Fruit fly (Drosophila melanogaster) whole organism, embryonic: ENCODE measurements around the gene RpL24-like.

Experiments
- Antp ChIP-seq: fragments of 200-800 bp; sonication (Bioruptor generic); optimal IDR thresholded peaks from 3 replicates; lab custom pipeline; 2016; ENCODE audit warnings: missing biosample characterization, missing genetic modification characterization
- Atf3 ChIP-seq: fragments of 200-800 bp; sonication (Bioruptor generic); optimal IDR thresholded peaks from 3 replicates; lab custom pipeline; 2016; ENCODE audit warnings: missing biosample characterization, missing genetic modification characterization
- Bteb2 ChIP-seq: fragments of 200-800 bp; sonication (Bioruptor generic); optimal IDR thresholded peaks from 2 replicates; lab custom pipeline; 2016; ENCODE audit warnings: missing biosample characterization, missing genetic modification characterization
- CG10147 ChIP-seq: fragments of 200-800 bp; sonication (Bioruptor generic); optimal IDR thresholded peaks from 2 replicates; lab custom pipeline; 2019; ENCODE audit warnings: missing biosample characterization, mild to moderate bottlenecking, missing genetic modification characterization, moderate library complexity
- CG10366 ChIP-seq: fragments of 200-800 bp; sonication (Bioruptor generic); IDR thresholded peaks from 2 replicates; pipeline ENCODE4 v1.3.6; 2022; ENCODE audit warnings: missing biosample characterization, missing genetic modification characterization
- CG11456 ChIP-seq: fragments of 200-800 bp; sonication (Bioruptor generic); IDR thresholded peaks from 3 replicates; pipeline ENCODE4 v1.3.6; 2022; ENCODE audit warnings: missing biosample characterization, missing genetic modification characterization
- CG12769 ChIP-seq: fragments of 200-800 bp; sonication (Bioruptor generic); optimal IDR thresholded peaks from 2 replicates; lab custom pipeline; 2019; ENCODE audit warnings: missing biosample characterization, mild to moderate bottlenecking, missing genetic modification characterization, moderate library complexity
- CG13775 ChIP-seq: fragments of 200-800 bp; sonication (Bioruptor generic); optimal IDR thresholded peaks from 3 replicates; lab custom pipeline; 2017; ENCODE audit warnings: missing biosample characterization, mild to moderate bottlenecking, missing genetic modification characterization
- CG1603 ChIP-seq: fragments of 200-800 bp; sonication (Bioruptor generic); optimal IDR thresholded peaks from 2 replicates; lab custom pipeline; 2019; ENCODE audit warnings: missing biosample characterization, mild to moderate bottlenecking, missing genetic modification characterization, moderate library complexity
- CG17328 ChIP-seq: fragments of 200-800 bp; sonication (Bioruptor generic); IDR thresholded peaks from 2 replicates; pipeline ENCODE4 v1.3.6; 2022; ENCODE audit warnings: missing biosample characterization, missing genetic modification characterization
- CG2202 ChIP-seq: fragments of 200-800 bp; sonication (Bioruptor generic); optimal IDR thresholded peaks from 2 replicates; lab custom pipeline; 2018; ENCODE audit warnings: missing biosample characterization, mild to moderate bottlenecking, missing genetic modification characterization
- CG3838 ChIP-seq: fragments of 200-800 bp; sonication (Bioruptor generic); optimal IDR thresholded peaks from 3 replicates; lab custom pipeline; 2016; ENCODE audit warnings: missing biosample characterization, missing genetic modification characterization
- CG4854 ChIP-seq: fragments of 200-800 bp; sonication (Bioruptor generic); optimal IDR thresholded peaks from 2 replicates; lab custom pipeline; 2016; ENCODE audit warnings: missing biosample characterization, missing genetic modification characterization, inconsistent platforms
- CG7271 ChIP-seq: fragments of 200-800 bp; sonication (Bioruptor generic); optimal IDR thresholded peaks from 2 replicates; lab custom pipeline; 2018; ENCODE audit warnings: missing biosample characterization, mild to moderate bottlenecking, missing genetic modification characterization, moderate library complexity
- CG7372 ChIP-seq: fragments of 200-800 bp; sonication (Bioruptor generic); IDR thresholded peaks from 2 replicates; pipeline ENCODE4 v1.3.6; 2022; ENCODE audit warnings: missing biosample characterization, missing genetic modification characterization
- CG8388 ChIP-seq: fragments of 200-800 bp; sonication (Bioruptor generic); optimal IDR thresholded peaks from 2 replicates; lab custom pipeline; 2019; ENCODE audit warnings: missing biosample characterization, mild to moderate bottlenecking, missing genetic modification characterization, moderate library complexity
- CG8944 ChIP-seq: fragments of 200-800 bp; sonication (Bioruptor generic); optimal IDR thresholded peaks from 3 replicates; lab custom pipeline; 2016; ENCODE audit warnings: missing biosample characterization, missing genetic modification characterization
- Camta ChIP-seq: fragments of 200-800 bp; sonication (Bioruptor generic); optimal IDR thresholded peaks from 2 replicates; lab custom pipeline; 2016; ENCODE audit warnings: missing biosample characterization, missing genetic modification characterization
- CrebB ChIP-seq: fragments of 200-800 bp; sonication (Bioruptor generic); optimal IDR thresholded peaks from 3 replicates; lab custom pipeline; 2018; ENCODE audit warnings: missing biosample characterization, mild to moderate bottlenecking, missing genetic modification characterization
- D ChIP-seq, 2 experiments: fragments of 200-800 bp in 1 of 2; fragments of >200 bp in 1 of 2; sonication (Bioruptor generic) in 1 of 2; optimal IDR thresholded peaks; 2 replicates in 1 of 2; 3 replicates in 1 of 2; lab custom pipeline; 2017; ENCODE audit warnings: mild to moderate bottlenecking in 1 of 2, missing biosample characterization in 1 of 2, missing genetic modification characterization in 1 of 2, missing genetic modification reagents in 1 of 2
- Dip3 ChIP-seq: fragments of 200-800 bp; sonication (Bioruptor generic); optimal IDR thresholded peaks from 3 replicates; lab custom pipeline; 2016; ENCODE audit warnings: missing biosample characterization, missing genetic modification characterization
- E2f1 ChIP-seq: fragments of 200-800 bp; sonication (Bioruptor generic); IDR thresholded peaks from 2 replicates; pipeline ENCODE4 v1.3.6; 2022; ENCODE audit warnings: missing biosample characterization, missing genetic modification characterization
- GATAe ChIP-seq: fragments of 200-800 bp; sonication (Bioruptor generic); conservative IDR thresholded peaks from 2 replicates; pipeline ENCODE4 v1.3.6; 2022; ENCODE audit warnings: missing biosample characterization, missing genetic modification characterization
- Hr3 ChIP-seq: fragments of 200-800 bp; sonication (Bioruptor generic); optimal IDR thresholded peaks from 3 replicates; lab custom pipeline; 2016; ENCODE audit warnings: missing biosample characterization, missing genetic modification characterization
- Lim3 ChIP-seq: fragments of 200-800 bp; sonication (Bioruptor generic); IDR thresholded peaks from 2 replicates; pipeline ENCODE4 v1.3.6; 2022; ENCODE audit warnings: missing biosample characterization, missing genetic modification characterization
- MBD-R2 ChIP-seq: fragments of 200-800 bp; sonication (Bioruptor generic); IDR thresholded peaks from 2 replicates; pipeline ENCODE4 v1.3.6; 2022; ENCODE audit warnings: missing biosample characterization, missing genetic modification characterization
- Neu2 ChIP-seq: fragments of 200-800 bp; sonication (Bioruptor generic); optimal IDR thresholded peaks from 3 replicates; lab custom pipeline; 2016; ENCODE audit warnings: missing biosample characterization, missing genetic modification characterization, borderline replicate concordance
- Opbp ChIP-seq: fragments of 200-800 bp; sonication (Bioruptor generic); IDR thresholded peaks from 3 replicates; pipeline ENCODE4 v1.3.6; 2022; ENCODE audit warnings: missing biosample characterization, missing genetic modification characterization; ENCODE audit not compliant: partially characterized antibody
- Ptx1 ChIP-seq: fragments of 200-800 bp; sonication (Bioruptor generic); IDR thresholded peaks from 2 replicates; pipeline ENCODE4 v1.3.6; 2022; ENCODE audit warnings: missing biosample characterization, missing genetic modification characterization
- Sox102F ChIP-seq: fragments of 200-800 bp; sonication (Bioruptor generic); optimal IDR thresholded peaks from 2 replicates; lab custom pipeline; 2018; ENCODE audit warnings: missing biosample characterization, mild to moderate bottlenecking, missing genetic modification characterization, moderate library complexity
- Taf1 ChIP-seq: fragments of 200-800 bp; sonication (Bioruptor generic); IDR thresholded peaks from 2 replicates; pipeline ENCODE4 v1.3.6; 2022; ENCODE audit warnings: missing biosample characterization, missing genetic modification characterization
- cg ChIP-seq: fragments of 200-800 bp; sonication (Bioruptor generic); optimal IDR thresholded peaks from 3 replicates; lab custom pipeline; 2019; ENCODE audit warnings: missing biosample characterization, mild to moderate bottlenecking, missing genetic modification characterization, moderate library complexity
- crp ChIP-seq, 2 experiments: fragments of 200-800 bp; sonication (Bioruptor generic); optimal IDR thresholded peaks; 2 replicates in 1 of 2; 3 replicates in 1 of 2; lab custom pipeline; 2017; ENCODE audit warnings: missing biosample characterization in 2 of 2, missing genetic modification characterization in 2 of 2, mild to moderate bottlenecking in 1 of 2, moderate library complexity in 1 of 2
- danr ChIP-seq: fragments of 200-800 bp; sonication (Bioruptor generic); IDR thresholded peaks from 2 replicates; pipeline ENCODE4 v1.3.6; 2022; ENCODE audit warnings: missing biosample characterization, missing genetic modification characterization
- fd3F ChIP-seq: fragments of 200-800 bp; sonication (Bioruptor generic); optimal IDR thresholded peaks from 2 replicates; lab custom pipeline; 2018; ENCODE audit warnings: missing biosample characterization, mild to moderate bottlenecking, missing genetic modification characterization, moderate library complexity
- fd64A ChIP-seq: fragments of 200-800 bp; sonication (Bioruptor generic); optimal IDR thresholded peaks from 3 replicates; lab custom pipeline; 2018; ENCODE audit warnings: missing biosample characterization, mild to moderate bottlenecking, missing genetic modification characterization
- ftz-f1 ChIP-seq: fragments of 200-800 bp; sonication (Bioruptor generic); optimal IDR thresholded peaks from 2 replicates; lab custom pipeline; 2016; ENCODE audit warnings: missing biosample characterization, missing genetic modification characterization
- ham ChIP-seq: fragments of 200-800 bp; sonication (Bioruptor generic); IDR thresholded peaks from 2 replicates; pipeline ENCODE4 v1.3.6; 2022; ENCODE audit warnings: missing biosample characterization, missing genetic modification characterization
- lmd ChIP-seq: fragments of 200-800 bp; sonication (Bioruptor generic); IDR thresholded peaks from 2 replicates; pipeline ENCODE4 v1.3.6; 2022; ENCODE audit warnings: missing biosample characterization, missing genetic modification characterization
- luna ChIP-seq: fragments of 200-800 bp; sonication (Bioruptor generic); optimal IDR thresholded peaks from 2 replicates; lab custom pipeline; 2016; ENCODE audit warnings: missing biosample characterization, missing genetic modification characterization
- oc ChIP-seq: fragments of 200-800 bp; sonication (Bioruptor generic); optimal IDR thresholded peaks from 2 replicates; lab custom pipeline; 2018; ENCODE audit warnings: missing biosample characterization, mild to moderate bottlenecking, missing genetic modification characterization, moderate library complexity
- onecut ChIP-seq: fragments of 200-800 bp; sonication (Bioruptor generic); IDR thresholded peaks from 2 replicates; pipeline ENCODE4 v1.3.6; 2022; ENCODE audit warnings: missing biosample characterization, missing genetic modification characterization
- pros ChIP-seq: fragments of 200-800 bp; sonication (Bioruptor generic); optimal IDR thresholded peaks from 3 replicates; lab custom pipeline; 2019; ENCODE audit warnings: missing biosample characterization, mild to moderate bottlenecking, missing genetic modification characterization, moderate library complexity
- salm ChIP-seq: fragments of 200-800 bp; sonication (Bioruptor generic); optimal IDR thresholded peaks from 2 replicates; lab custom pipeline; 2018; ENCODE audit warnings: missing biosample characterization, mild to moderate bottlenecking, missing genetic modification characterization
- sc ChIP-seq, 3 experiments: fragments of >200 bp in 2 of 3; fragments of 200-800 bp in 1 of 3; sonication (Bioruptor generic) in 1 of 3; optimal IDR thresholded peaks; 2 replicates in 2 of 3; 3 replicates in 1 of 3; lab custom pipeline; 2017; ENCODE audit warnings: mild to moderate bottlenecking in 1 of 3, missing biosample characterization in 1 of 3, missing genetic modification characterization in 1 of 3, missing genetic modification reagents in 1 of 3
- slou ChIP-seq: fragments of 200-800 bp; sonication (Bioruptor generic); optimal IDR thresholded peaks from 3 replicates; lab custom pipeline; 2016; ENCODE audit warnings: missing biosample characterization, missing genetic modification characterization
- tx ChIP-seq: fragments of 200-800 bp; sonication (Bioruptor generic); optimal IDR thresholded peaks from 2 replicates; lab custom pipeline; 2016; ENCODE audit warnings: missing biosample characterization, missing genetic modification characterization
- vfl ChIP-seq: fragments of 200-800 bp; sonication (Bioruptor generic); optimal IDR thresholded peaks from 2 replicates; lab custom pipeline; 2016; ENCODE audit warnings: missing biosample characterization, missing genetic modification characterization
- zfh1 ChIP-seq: fragments of 200-800 bp; sonication (Bioruptor generic); IDR thresholded peaks from 3 replicates; pipeline ENCODE4 v1.3.6; 2022; ENCODE audit warnings: missing biosample characterization, missing genetic modification characterization

The RpL24-like gene

dm6 chr3R:11435537-11436234, 4.3 kb upstream of the RpL24-like start, which contains the start of the genes Exd2 and CG5281 (continued):
- TF ChIP-seq ham: no peak
- TF ChIP-seq pros (GFP tag; lab: Kevin White, UChicago): no peak
- TF ChIP-seq salm (tag; lab: Kevin White, UChicago): peak; percentile 2
- TF ChIP-seq Atf3 (GFP tag; lab: Kevin White, UChicago): peak; percentile 65
- TF ChIP-seq CG1603 (tag; lab: Kevin White, UChicago): peak; percentile 68
- no peak for TF ChIP-seq ftz-f1
- no peak for TF ChIP-seq Taf1
- TF ChIP-seq crp (GFP tag; optimal IDR thresholded peaks at IDR 0.05; lab: Kevin White, UChicago): peak; percentile 60 to 93
- peak; percentile 14 for TF ChIP-seq CG8944 (GFP tag; lab: Kevin White, UChicago)
- TF ChIP-seq CG2202 (tag; lab: Kevin White, UChicago): peak; percentile 19
- TF ChIP-seq MBD-R2 (GFP tag; lab: Robert Waterston, UW): peak; percentile 73
- TF ChIP-seq CG7271 (tag; lab: Kevin White, UChicago): peak; percentile 7
- TF ChIP-seq lmd (GFP tag; lab: Robert Waterston, UW): peak; percentile 25; the same call in 1 of the 2 replicates
- peak; percentile 70 for TF ChIP-seq Sox102F
- no peak for TF ChIP-seq oc (tag; lab: Kevin White, UChicago)
- peak; percentile 42 for TF ChIP-seq Hr3 (GFP tag; lab: Kevin White, UChicago)
- TF ChIP-seq CG4854: peak; percentile 22
- TF ChIP-seq Dip3: peak; percentile 50
- TF ChIP-seq CG10147 (GFP tag; lab: Kevin White, UChicago): peak; percentile 26
- TF ChIP-seq Antp (GFP tag; lab: Kevin White, UChicago): peak; percentile 58
- no peak for TF ChIP-seq Neu2 (GFP tag; lab: Kevin White, UChicago)
- peak; percentile 39 for TF ChIP-seq CG8388 (GFP tag; lab: Kevin White, UChicago)
- TF ChIP-seq CG7372 (GFP tag; lab: Robert Waterston, UW): no peak
- TF ChIP-seq CG12769 (tag; lab: Kevin White, UChicago): no peak
- TF ChIP-seq vfl (GFP tag; lab: Kevin White, UChicago): peak; percentile 41
- TF ChIP-seq tx (GFP tag; lab: Kevin White, UChicago): peak; percentile 62
- TF ChIP-seq D (optimal IDR thresholded peaks at IDR 0.05; lab: Kevin White, UChicago): no peak
- peak; percentile 43 for TF ChIP-seq D (GFP tag; optimal IDR thresholded peaks at IDR 0.05; lab: Kevin White, UChicago)
- TF ChIP-seq Camta (GFP tag; lab: Kevin White, UChicago): peak; percentile 39
- TF ChIP-seq CG3838 (GFP tag; lab: Kevin White, UChicago): peak; percentile 5
- no peak for TF ChIP-seq E2f1 (GFP tag; lab: Robert Waterston, UW)
- TF ChIP-seq Ptx1: peak; percentile 37; the same call in 1 of the 2 replicates
- TF ChIP-seq Lim3 (GFP tag; lab: Robert Waterston, UW): no peak
- no peak for TF ChIP-seq fd64A (GFP tag; lab: Kevin White, UChicago)
- TF ChIP-seq zfh1 (GFP tag; lab: Robert Waterston, UW): peak; percentile 46; the same call in 1 of the 3 replicates
- no peak for TF ChIP-seq danr (GFP tag; lab: Robert Waterston, UW)
- peak; percentile 24 for TF ChIP-seq fd3F (GFP tag; lab: Kevin White, UChicago)
- no peak for TF ChIP-seq luna
- peak; percentile 31; the same call in 1 of the 2 replicates for TF ChIP-seq CG10366
- no peak for TF ChIP-seq cg (GFP tag; lab: Kevin White, UChicago)
- TF ChIP-seq CG11456 (GFP tag; lab: Robert Waterston, UW): no peak
- 0 out of 2 replicates have a peak, but pooled peaks have one; percentile 40 for TF ChIP-seq CG17328 (GFP tag; lab: Robert Waterston, UW)
- TF ChIP-seq CrebB (tag; lab: Kevin White, UChicago): peak; percentile 52
- no peak for TF ChIP-seq slou
- TF ChIP-seq onecut: peak; percentile 97
- TF ChIP-seq sc (optimal IDR thresholded peaks at IDR 0.05; lab: Kevin White, UChicago): no peak
- TF ChIP-seq sc (GFP tag; optimal IDR thresholded peaks at IDR 0.05; lab: Kevin White, UChicago): no peak
- no peak for TF ChIP-seq GATAe (GFP tag; lab: Robert Waterston, UW)
- peak; percentile 46 for TF ChIP-seq Bteb2
- no peak for TF ChIP-seq Opbp (GFP tag; lab: Robert Waterston, UW)
- peak; percentile 61 for TF ChIP-seq CG13775
